Worm (Caenorhabditis elegans) whole organism, L4 larva: ENCODE measurements around the gene madf-9.

Experiments used
- D1046.2 ChIP-seq: fragments of 200-800 bp; sonication (Bioruptor generic); IDR thresholded peaks from 2 replicates; pipeline ENCODE4 v1.3.6; 2022; ENCODE audit warnings: missing genetic modification characterization, missing compliant biosample characterization
- F10B5.3 ChIP-seq: sonication (generic microtip); optimal IDR thresholded peaks from 2 replicates; lab custom pipeline; 2016; ENCODE audit warnings: mild to moderate bottlenecking, missing genetic modification characterization, missing compliant biosample characterization
- F37D6.2 ChIP-seq: sonication (generic microtip); optimal IDR thresholded peaks from 2 replicates; lab custom pipeline; 2016; ENCODE audit warnings: mild to moderate bottlenecking, missing genetic modification characterization, missing compliant biosample characterization
- T20F7.1 ChIP-seq: fragments of 200-800 bp; sonication (Bioruptor generic); optimal IDR thresholded peaks from 2 replicates; lab custom pipeline; 2018; ENCODE audit warnings: mild to moderate bottlenecking, missing genetic modification characterization, missing compliant biosample characterization
- T26A8.4 ChIP-seq: fragments of 200-800 bp; sonication (Bioruptor generic); IDR thresholded peaks from 2 replicates; pipeline ENCODE4 v1.3.6; 2022; ENCODE audit warnings: missing genetic modification characterization, missing compliant biosample characterization
- aha-1 ChIP-seq: fragments of 150-350 bp; peaks from one replicate; lab custom pipeline; 2014; ENCODE audit warnings: missing biosample characterization, missing genetic modification characterization
- ama-1 ChIP-seq: fragments of 150-350 bp; optimal IDR thresholded peaks from 2 replicates; lab custom pipeline; 2014; ENCODE audit warnings: inconsistent platforms, mixed read lengths
- arid-1 ChIP-seq: fragments of 200-800 bp; sonication (Bioruptor generic); conservative IDR thresholded peaks from 2 replicates; pipeline ENCODE4 v1.3.6; 2022; ENCODE audit warnings: missing genetic modification reagents, missing genetic modification characterization, missing compliant biosample characterization
- ceh-20 ChIP-seq: fragments of 200-800 bp; sonication (Bioruptor generic); IDR thresholded peaks from 2 replicates; pipeline ENCODE4 v1.3.6; 2022; ENCODE audit warnings: missing genetic modification reagents, missing genetic modification characterization, missing compliant biosample characterization
- ceh-62 ChIP-seq: sonication (generic microtip); optimal IDR thresholded peaks from 2 replicates; lab custom pipeline; 2017; ENCODE audit warnings: missing biosample characterization, missing genetic modification characterization
- ctbp-1 ChIP-seq: fragments of 200-800 bp; sonication (Bioruptor generic); IDR thresholded peaks from 2 replicates; pipeline ENCODE4 v1.3.6; 2022; ENCODE audit warnings: missing genetic modification reagents, missing genetic modification characterization, missing compliant biosample characterization
- daf-16 ChIP-seq, 3 experiments: sonication (generic microtip); optimal IDR thresholded peaks; 2 replicates each; lab custom pipeline; 2016 to 2017; ENCODE audit warnings: missing genetic modification characterization in 3 of 3, missing genetic modification reagents in 3 of 3, mild to moderate bottlenecking in 2 of 3, missing compliant biosample characterization in 2 of 3, missing biosample characterization in 1 of 3, moderate library complexity in 1 of 3
- daf-8 ChIP-seq: fragments of 200-800 bp; sonication (Bioruptor generic); IDR thresholded peaks from 2 replicates; pipeline ENCODE4 v1.3.6; 2022; ENCODE audit warnings: missing genetic modification characterization, missing compliant biosample characterization
- dmd-6 ChIP-seq: fragments of 200-800 bp; sonication (Bioruptor generic); IDR thresholded peaks from 2 replicates; pipeline ENCODE4 v1.3.6; 2022; ENCODE audit warnings: missing genetic modification reagents, missing genetic modification characterization, missing compliant biosample characterization
- dmd-8 ChIP-seq: fragments of 200-800 bp; sonication (Bioruptor generic); IDR thresholded peaks from 2 replicates; pipeline ENCODE4 v1.3.6; 2022; ENCODE audit warnings: missing genetic modification characterization, missing compliant biosample characterization
- dve-1 ChIP-seq: sonication (generic microtip); optimal IDR thresholded peaks from 2 replicates; lab custom pipeline; 2017; ENCODE audit warnings: antibody characterized with exemption, mild to moderate bottlenecking, missing genetic modification characterization, missing compliant biosample characterization; ENCODE audit not compliant: insufficient read depth
- egl-27 ChIP-seq: sonication (generic microtip); optimal IDR thresholded peaks from 3 replicates; lab custom pipeline; 2017; ENCODE audit warnings: missing biosample characterization, missing genetic modification reagents, missing genetic modification characterization
- egl-43 ChIP-seq: fragments of 200-800 bp; sonication (Bioruptor generic); IDR thresholded peaks from 2 replicates; pipeline ENCODE4 v1.3.6; 2022; ENCODE audit warnings: missing genetic modification reagents, missing genetic modification characterization, missing compliant biosample characterization
- fos-1 ChIP-seq: fragments of 150-350 bp; optimal IDR thresholded peaks from 2 replicates; lab custom pipeline; 2014; ENCODE audit warnings: missing biosample characterization, missing genetic modification characterization
- hlh-11 ChIP-seq: fragments of 200-800 bp; sonication (Bioruptor generic); optimal IDR thresholded peaks from 2 replicates; lab custom pipeline; 2018; ENCODE audit warnings: mild to moderate bottlenecking, missing genetic modification characterization, missing compliant biosample characterization
- hlh-30 ChIP-seq: sonication (generic microtip); optimal IDR thresholded peaks from 2 replicates; lab custom pipeline; 2017; ENCODE audit warnings: antibody characterized with exemption, mild to moderate bottlenecking, missing genetic modification characterization, missing compliant biosample characterization; ENCODE audit not compliant: insufficient read depth
- hmg-1.1 ChIP-seq: fragments of 200-800 bp; sonication (Bioruptor generic); IDR thresholded peaks from 2 replicates; pipeline ENCODE4 v1.3.6; 2022; ENCODE audit warnings: missing genetic modification reagents, missing genetic modification characterization, missing compliant biosample characterization
- lin-1 ChIP-seq: fragments of 200-800 bp; sonication (Bioruptor generic); IDR thresholded peaks from 2 replicates; pipeline ENCODE4 v1.3.6; 2022; ENCODE audit warnings: missing genetic modification reagents, missing genetic modification characterization, missing compliant biosample characterization
- lin-13 ChIP-seq: fragments of 150-350 bp; optimal IDR thresholded peaks from 2 replicates; lab custom pipeline; 2014; ENCODE audit warnings: missing biosample characterization, missing genetic modification reagents, missing genetic modification characterization
- lin-29 ChIP-seq: fragments of 200-800 bp; sonication (Bioruptor generic); IDR thresholded peaks from 2 replicates; pipeline ENCODE4 v1.3.6; 2022; ENCODE audit warnings: missing genetic modification reagents, missing genetic modification characterization, missing compliant biosample characterization
- lin-38 ChIP-seq: fragments of 200-800 bp; sonication (Bioruptor generic); IDR thresholded peaks from 2 replicates; pipeline ENCODE4 v1.3.6; 2022; ENCODE audit warnings: missing genetic modification reagents, missing genetic modification characterization, missing compliant biosample characterization
- lsy-2 ChIP-seq, 2 experiments: fragments of 150-350 bp in 1 of 2; sonication (generic microtip) in 1 of 2; optimal IDR thresholded peaks; 2 replicates each; lab custom pipeline; 2014 to 2017; ENCODE audit warnings: missing biosample characterization in 2 of 2, missing genetic modification characterization in 2 of 2
- madf-5 ChIP-seq, 2 experiments: fragments of 200-800 bp; sonication (Bioruptor generic); IDR thresholded peaks; 2 replicates each; pipeline ENCODE4 v1.3.6; 2022; ENCODE audit warnings: missing compliant biosample characterization in 2 of 2, missing genetic modification characterization in 2 of 2
- madf-9 ChIP-seq: fragments of 200-800 bp; sonication (Bioruptor generic); conservative IDR thresholded peaks from 2 replicates; pipeline ENCODE4 v1.3.6; 2022; ENCODE audit warnings: missing genetic modification reagents, missing genetic modification characterization, missing compliant biosample characterization
- mdl-1 ChIP-seq, 2 experiments: fragments of 150-350 bp in 1 of 2; sonication (generic microtip) in 1 of 2; optimal IDR thresholded peaks; 2 replicates each; lab custom pipeline; 2014 to 2017; ENCODE audit warnings: missing biosample characterization in 2 of 2, missing genetic modification characterization in 2 of 2
- mep-1 ChIP-seq: fragments of 150-350 bp; sonication (generic microtip); optimal IDR thresholded peaks from 3 replicates; lab custom pipeline; 2014; ENCODE audit warnings: missing biosample characterization, missing genetic modification characterization
- mxl-3 ChIP-seq: fragments of 200-800 bp; sonication (Bioruptor generic); optimal IDR thresholded peaks from 2 replicates; lab custom pipeline; 2018; ENCODE audit warnings: mild to moderate bottlenecking, missing genetic modification characterization, missing compliant biosample characterization
- nhr-102 ChIP-seq: sonication (generic microtip); optimal IDR thresholded peaks from 2 replicates; lab custom pipeline; 2016; ENCODE audit warnings: mild to moderate bottlenecking, missing genetic modification characterization, moderate library complexity, missing compliant biosample characterization
- nhr-11 ChIP-seq: fragments of 150-350 bp; optimal IDR thresholded peaks from 2 replicates; lab custom pipeline; 2014; ENCODE audit warnings: missing biosample characterization, missing genetic modification characterization
- nhr-111 ChIP-seq: fragments of 200-800 bp; sonication (Bioruptor generic); optimal IDR thresholded peaks from 2 replicates; lab custom pipeline; 2018; ENCODE audit warnings: mild to moderate bottlenecking, missing genetic modification characterization, missing compliant biosample characterization
- nhr-25 ChIP-seq: sonication (generic microtip); optimal IDR thresholded peaks from 2 replicates; lab custom pipeline; 2017; ENCODE audit warnings: missing genetic modification characterization, mild to moderate bottlenecking, missing compliant biosample characterization, antibody characterized with exemption, moderate library complexity, borderline replicate concordance; ENCODE audit not compliant: insufficient read depth
- nhr-28 ChIP-seq: fragments of 150-350 bp; optimal IDR thresholded peaks from 2 replicates; lab custom pipeline; 2014; ENCODE audit warnings: missing biosample characterization, missing genetic modification characterization
- nhr-41 ChIP-seq: fragments of 200-800 bp; sonication (Bioruptor generic); IDR thresholded peaks from 2 replicates; pipeline ENCODE4 v1.3.6; 2022; ENCODE audit warnings: missing genetic modification reagents, missing genetic modification characterization, missing compliant biosample characterization
- nhr-42 ChIP-seq: fragments of 200-800 bp; sonication (Bioruptor generic); IDR thresholded peaks from 2 replicates; pipeline ENCODE4 v1.3.6; 2022; ENCODE audit warnings: missing genetic modification characterization, missing compliant biosample characterization
- nhr-48 ChIP-seq: sonication (generic microtip); optimal IDR thresholded peaks from 2 replicates; lab custom pipeline; 2016; ENCODE audit warnings: mild to moderate bottlenecking, missing genetic modification characterization, missing compliant biosample characterization
- nhr-6 ChIP-seq: fragments of 150-350 bp; optimal IDR thresholded peaks from 2 replicates; lab custom pipeline; 2014; ENCODE audit warnings: missing biosample characterization, missing genetic modification characterization
- nhr-77 ChIP-seq: fragments of 150-350 bp; optimal IDR thresholded peaks from 2 replicates; lab custom pipeline; 2014; ENCODE audit warnings: missing biosample characterization, missing genetic modification characterization
- pha-4 ChIP-seq, 2 experiments: fragments of 150-350 bp in 1 of 2; fragments of 200-800 bp in 1 of 2; sonication (Bioruptor generic) in 1 of 2; IDR thresholded peaks in 1 of 2; optimal IDR thresholded peaks in 1 of 2; 2 replicates each; pipeline versions ENCODE4 v1.3.6 to Lab custom; 2014 to 2022; ENCODE audit warnings: missing genetic modification characterization in 2 of 2, missing genetic modification reagents in 2 of 2, missing biosample characterization in 1 of 2, missing compliant biosample characterization in 1 of 2
- rbr-2 ChIP-seq: sonication (generic microtip); optimal IDR thresholded peaks from 2 replicates; lab custom pipeline; 2016; ENCODE audit warnings: missing genotype, missing genetic modification characterization, missing compliant biosample characterization
- saeg-2 ChIP-seq: fragments of 200-800 bp; sonication (Bioruptor generic); IDR thresholded peaks from 2 replicates; pipeline ENCODE4 v1.3.6; 2022; ENCODE audit warnings: missing genetic modification reagents, missing genetic modification characterization, missing compliant biosample characterization
- spr-1 ChIP-seq: sonication (generic microtip); optimal IDR thresholded peaks from 2 replicates; lab custom pipeline; 2016; ENCODE audit warnings: mild to moderate bottlenecking, missing genetic modification characterization, missing compliant biosample characterization
- vab-7 ChIP-seq: fragments of 200-800 bp; sonication (Bioruptor generic); IDR thresholded peaks from 2 replicates; pipeline ENCODE4 v1.3.6; 2022; ENCODE audit warnings: missing genetic modification reagents, missing genetic modification characterization, missing compliant biosample characterization
- zag-1 ChIP-seq: fragments of 150-350 bp; optimal IDR thresholded peaks from 2 replicates; lab custom pipeline; 2014; ENCODE audit warnings: missing biosample characterization, missing genetic modification characterization
- zip-2 ChIP-seq: fragments of 150-350 bp; optimal IDR thresholded peaks from 2 replicates; lab custom pipeline; 2014; ENCODE audit warnings: missing biosample characterization, missing genetic modification characterization

madf-9 gene

DNA sequence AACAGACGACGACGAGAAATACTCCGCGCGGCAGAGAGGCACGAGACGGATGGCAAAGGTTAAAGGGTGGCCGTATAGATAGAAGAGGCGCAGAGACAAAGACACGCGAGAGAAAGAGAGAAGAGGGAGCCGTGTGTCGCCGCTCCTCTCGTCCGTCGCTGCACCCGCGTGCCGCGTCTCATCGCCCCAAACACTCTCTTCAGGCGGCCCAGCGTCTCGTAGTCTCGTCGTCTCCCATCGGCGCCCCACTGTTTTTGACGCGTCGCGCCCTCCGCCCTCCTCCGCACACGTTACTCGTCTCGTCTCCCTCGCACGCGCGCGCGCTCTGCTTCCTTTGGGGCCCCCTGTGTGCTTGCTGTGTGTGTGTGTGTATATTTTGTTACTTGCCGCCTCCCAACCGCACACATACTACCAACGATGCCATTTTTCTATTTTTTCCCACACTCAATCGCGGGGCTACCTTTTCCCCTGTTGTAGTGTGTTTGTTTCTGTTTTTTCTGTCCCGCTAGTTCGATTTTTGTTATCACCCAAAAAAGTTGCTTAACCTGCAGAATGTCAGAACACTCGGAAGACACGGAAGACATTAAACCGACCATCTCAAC lies at the start of gene madf-9:
Gene madf-9, plus strand, starts transcription at position 552 of the 602 bp plus-strand sequence.
- TF ChIP-seq arid-1 (GFP tag; lab: Robert Waterston, UW) (0 out of 2 replicates have a peak, but pooled peaks have one; percentile 37), zip-2 (tag; lab: Kevin White, UChicago) (no peak), nhr-11 (tag; lab: Kevin White, UChicago) (no peak), rbr-2 (tag; lab: Kevin White, UChicago) (peak; percentile 79), nhr-42 (peak; percentile 76; the same call in 1 of the 2 replicates), egl-43 (GFP tag; lab: Robert Waterston, UW) (peak; percentile 83), lin-1 (GFP tag; lab: Robert Waterston, UW) (no peak), ctbp-1 (peak; percentile 61), ceh-20 (GFP tag; lab: Robert Waterston, UW) (peak; percentile 22; the same call in 1 of the 2 replicates), nhr-28 (tag; lab: Kevin White, UChicago) (peak; percentile 64), madf-5 (GFP tag; IDR thresholded peaks at IDR 0.05; lab: Robert Waterston, UW) (0 out of 4 replicates have a peak, but pooled peaks of 1 of the 2 experiments have one; percentile 28), dmd-8 (GFP tag; lab: Robert Waterston, UW) (no peak), aha-1 (tag; lab: Kevin White, UChicago) (peak; percentile 99), nhr-77 (tag; lab: Kevin White, UChicago) (no peak), zag-1 (no peak), D1046.2 (GFP tag; lab: Robert Waterston, UW) (no peak), lsy-2 (tag; optimal IDR thresholded peaks at IDR 0.05; lab: Kevin White, UChicago) (peak; percentile 37 to 44), nhr-102 (tag; lab: Kevin White, UChicago) (peak; percentile 51), mep-1 (tag; lab: Kevin White, UChicago) (peak; percentile 68), mdl-1 (tag; optimal IDR thresholded peaks at IDR 0.05; lab: Kevin White, UChicago) (peak; percentile 78 to 88), daf-16 (GFP tag; optimal IDR thresholded peaks at IDR 0.05; lab: Kevin White, UChicago) (peak; percentile 10 to 56), daf-16 (tag; optimal IDR thresholded peaks at IDR 0.05; lab: Kevin White, UChicago) (peak; percentile 68), lin-13 (GFP tag; lab: Kevin White, UChicago) (no peak), hlh-11 (tag; lab: Kevin White, UChicago) (peak; percentile 92), lin-38 (peak; percentile 69), nhr-6 (tag; lab: Kevin White, UChicago) (peak; percentile 81), vab-7 (GFP tag; lab: Robert Waterston, UW) (peak; percentile 11; the same call in 1 of the 2 replicates), ceh-62 (tag; lab: Kevin White, UChicago) (no peak), T26A8.4 (GFP tag; lab: Robert Waterston, UW) (peak; percentile 77), dve-1 (peak; percentile 45), hmg-1.1 (GFP tag; lab: Robert Waterston, UW) (peak; percentile 94), hlh-30 (tag; lab: Kevin White, UChicago) (peak; percentile 83), nhr-41 (GFP tag; lab: Robert Waterston, UW) (peak; percentile 98), egl-27 (tag; lab: Kevin White, UChicago) (no peak), nhr-48 (tag; lab: Kevin White, UChicago) (peak; percentile 89), daf-8 (GFP tag; lab: Robert Waterston, UW) (no peak), mxl-3 (peak; percentile 92), F37D6.2 (tag; lab: Kevin White, UChicago) (peak; percentile 62), madf-9 (peak; percentile 98), saeg-2 (GFP tag; lab: Robert Waterston, UW) (0 out of 2 replicates have a peak, but pooled peaks have one; percentile 64), nhr-25 (tag; lab: Kevin White, UChicago) (no peak), ama-1 (no peak), F10B5.3 (tag; lab: Kevin White, UChicago) (peak; percentile 13), lin-29 (GFP tag; lab: Robert Waterston, UW) (no peak), T20F7.1 (GFP tag; lab: Kevin White, UChicago) (no peak), pha-4 (GFP tag; IDR thresholded peaks at IDR 0.05; lab: Robert Waterston, UW) (peak; percentile 78; the same call in 1 of the 2 replicates), pha-4 (tag; optimal IDR thresholded peaks at IDR 0.05; lab: Kevin White, UChicago) (no peak), nhr-111 (GFP tag; lab: Kevin White, UChicago) (no peak), fos-1 (tag; lab: Kevin White, UChicago) (no peak), spr-1 (tag; lab: Kevin White, UChicago) (peak; percentile 71), dmd-6 (GFP tag; lab: Robert Waterston, UW) (peak; percentile 47)
